Fruit fly (Drosophila melanogaster) whole organism, adult: Measurements from ENCODE around the gene 14-3-3epsilon.
A peak's percentile ranks its signal among the peaks of the same experiment; 100 is the strongest.

Experiments used
- CG11617 ChIP-seq: fragments of 200-800 bp; sonication (Bioruptor generic); optimal IDR thresholded peaks from 2 replicates; lab custom pipeline; 2017; ENCODE audit warnings: mild to moderate bottlenecking, missing biosample characterization, missing genetic modification reagents, missing genetic modification characterization
- CG12768 ChIP-seq: fragments of 200-800 bp; sonication (Bioruptor generic); optimal IDR thresholded peaks from 2 replicates; lab custom pipeline; 2017; ENCODE audit warnings: missing biosample characterization, missing genetic modification characterization, mild to moderate bottlenecking, moderate library complexity, missing genetic modification reagents
- CG14711 ChIP-seq: fragments of 200-800 bp; sonication (Bioruptor generic); optimal IDR thresholded peaks from 2 replicates; lab custom pipeline; 2018; ENCODE audit warnings: missing biosample characterization, mild to moderate bottlenecking, missing genetic modification characterization, moderate library complexity
- CG1620 ChIP-seq: fragments of 200-800 bp; sonication (Bioruptor generic); optimal IDR thresholded peaks from 2 replicates; lab custom pipeline; 2016; ENCODE audit warnings: missing biosample characterization, missing genetic modification characterization
- CG33017 ChIP-seq: fragments of 200-800 bp; sonication (Bioruptor generic); optimal IDR thresholded peaks from 2 replicates; lab custom pipeline; 2018; ENCODE audit warnings: missing biosample characterization, mild to moderate bottlenecking, missing genetic modification characterization, moderate library complexity
- CG5204 ChIP-seq: fragments of 200-800 bp; sonication (Bioruptor generic); optimal IDR thresholded peaks from 2 replicates; lab custom pipeline; 2016; ENCODE audit warnings: missing biosample characterization, missing genetic modification characterization
- CG7045 ChIP-seq: fragments of 200-800 bp; sonication (Bioruptor generic); optimal IDR thresholded peaks from 2 replicates; lab custom pipeline; 2017; ENCODE audit warnings: missing biosample characterization, mild to moderate bottlenecking, missing genetic modification characterization
- CG7101 ChIP-seq: fragments of 200-800 bp; sonication (Bioruptor generic); optimal IDR thresholded peaks from 2 replicates; lab custom pipeline; 2018; ENCODE audit warnings: missing biosample characterization, mild to moderate bottlenecking, missing genetic modification characterization, moderate library complexity
- Clk ChIP-seq: fragments of 200-800 bp; sonication (Bioruptor generic); optimal IDR thresholded peaks from 2 replicates; lab custom pipeline; 2017; ENCODE audit warnings: missing biosample characterization, missing genetic modification characterization
- Crg-1 ChIP-seq: fragments of 200-800 bp; sonication (Bioruptor generic); optimal IDR thresholded peaks from 2 replicates; lab custom pipeline; 2016; ENCODE audit warnings: missing biosample characterization, missing genetic modification characterization
- Hr96 ChIP-seq: fragments of 200-800 bp; sonication (Bioruptor generic); optimal IDR thresholded peaks from 2 replicates; lab custom pipeline; 2016; ENCODE audit warnings: missing biosample characterization, missing genetic modification characterization
- Mnt ChIP-seq: fragments of 200-800 bp; sonication (Bioruptor generic); optimal IDR thresholded peaks from 2 replicates; lab custom pipeline; 2016; ENCODE audit warnings: missing biosample characterization, mild to moderate bottlenecking, missing genetic modification characterization
- bab1 ChIP-seq: fragments of 200-800 bp; sonication (Bioruptor generic); optimal IDR thresholded peaks from 3 replicates; lab custom pipeline; 2019; ENCODE audit warnings: missing biosample characterization, mild to moderate bottlenecking, missing genetic modification characterization, moderate library complexity
- cic ChIP-seq: fragments of 200-800 bp; sonication (Bioruptor generic); optimal IDR thresholded peaks from 2 replicates; lab custom pipeline; 2017; ENCODE audit warnings: missing biosample characterization, mild to moderate bottlenecking, missing genetic modification characterization, moderate library complexity
- cnc ChIP-seq, 2 experiments: fragments of >200 bp; optimal IDR thresholded peaks; 2 replicates each; lab custom pipeline; 2017
- kay ChIP-seq: fragments of 200-800 bp; sonication (Bioruptor generic); peaks from one replicate; lab custom pipeline; 2016; ENCODE audit warnings: missing biosample characterization, missing genetic modification characterization, borderline replicate concordance
- ovo ChIP-seq: fragments of 200-800 bp; sonication (Bioruptor generic); optimal IDR thresholded peaks from 2 replicates; lab custom pipeline; 2016; ENCODE audit warnings: missing biosample characterization, missing genetic modification characterization
- pad ChIP-seq: fragments of 200-800 bp; sonication (Bioruptor generic); optimal IDR thresholded peaks from 3 replicates; lab custom pipeline; 2017; ENCODE audit warnings: missing biosample characterization, missing genetic modification characterization, mild to moderate bottlenecking, moderate library complexity, missing genetic modification reagents
- tj ChIP-seq: fragments of 200-800 bp; sonication (Bioruptor generic); optimal IDR thresholded peaks from 3 replicates; lab custom pipeline; 2017; ENCODE audit warnings: missing biosample characterization, mild to moderate bottlenecking, missing genetic modification characterization, moderate library complexity
- toe ChIP-seq: fragments of 200-800 bp; sonication (Bioruptor generic); optimal IDR thresholded peaks from 2 replicates; lab custom pipeline; 2016; ENCODE audit warnings: missing biosample characterization, missing genetic modification characterization

14-3-3epsilon gene

dm6 chr3R:18294488-18294887 lies 52.2 kb downstream of the 14-3-3epsilon start:
- no peak for TF ChIP-seq Clk (GFP tag; lab: Kevin White, UChicago)
- TF ChIP-seq CG7101, result no peak
- TF ChIP-seq Crg-1 (GFP tag; lab: Kevin White, UChicago), result no peak
- TF ChIP-seq CG12768 (GFP tag; lab: Kevin White, UChicago), result no peak
- TF ChIP-seq CG14711 (tag; lab: Kevin White, UChicago), result no peak
- TF ChIP-seq tj (GFP tag; lab: Kevin White, UChicago), result no peak
- no peak for TF ChIP-seq CG1620 (GFP tag; lab: Kevin White, UChicago)
- TF ChIP-seq toe (GFP tag; lab: Kevin White, UChicago), result no peak
- TF ChIP-seq cnc (optimal IDR thresholded peaks at IDR 0.05; lab: Kevin White, UChicago), result no peak
- TF ChIP-seq CG7045 (GFP tag; lab: Kevin White, UChicago), result no peak

DNA sequence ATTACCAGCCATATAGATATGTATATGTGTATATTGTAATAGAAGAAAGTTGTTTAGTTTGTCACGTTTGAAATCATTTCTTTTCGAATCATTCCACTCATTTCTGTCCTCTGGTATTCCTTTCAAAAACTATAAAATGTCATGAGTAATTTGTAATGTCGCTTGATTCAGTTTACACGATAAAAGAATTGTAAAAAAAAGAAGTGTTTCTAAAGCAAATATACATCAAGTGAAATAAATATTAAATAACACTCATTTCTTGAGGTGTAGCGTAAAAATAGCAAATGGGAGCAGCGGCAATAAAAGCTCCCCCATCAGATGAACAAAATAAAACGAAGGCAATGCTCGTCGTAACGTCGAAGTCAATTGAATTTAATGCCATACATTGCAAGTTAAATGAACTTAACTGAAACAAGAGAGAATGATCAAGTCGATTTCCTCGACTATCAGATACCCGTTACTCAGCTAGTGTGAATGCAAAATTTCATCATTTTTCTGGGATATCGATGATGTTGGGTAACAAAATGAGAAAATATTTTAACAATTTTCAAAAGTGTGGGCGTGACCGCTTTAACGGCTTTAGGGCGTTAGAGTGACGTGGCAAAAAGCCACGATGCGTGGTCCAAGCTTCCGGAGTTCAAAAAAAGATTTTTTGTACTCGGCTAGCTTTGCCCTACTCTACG lies 53.1 kb downstream of the 14-3-3epsilon start:
- TF ChIP-seq Mnt (GFP tag; lab: Kevin White, UChicago) (no peak), CG11617 (no peak), kay (GFP tag; lab: Kevin White, UChicago) (peak; percentile 77), CG5204 (GFP tag; lab: Kevin White, UChicago) (no peak), Crg-1 (GFP tag; lab: Kevin White, UChicago) (no peak), Hr96 (GFP tag; lab: Kevin White, UChicago) (no peak)

- TF ChIP-seq CG1620 (GFP tag; lab: Kevin White, UChicago) (no peak), CG11617 (no peak), cic (GFP tag; lab: Kevin White, UChicago) (no peak), CG7045 (GFP tag; lab: Kevin White, UChicago) (no peak), cnc (optimal IDR thresholded peaks at IDR 0.05; lab: Kevin White, UChicago) (no peak), pad (GFP tag; lab: Kevin White, UChicago) (no peak), CG7101 (no peak), CG5204 (GFP tag; lab: Kevin White, UChicago) (no peak), Clk (GFP tag; lab: Kevin White, UChicago) (no peak), bab1 (GFP tag; lab: Kevin White, UChicago) (no peak), CG12768 (GFP tag; lab: Kevin White, UChicago) (no peak)
Observed at dm6 chr3R:18296084-18296483, 53.8 kb downstream of the 14-3-3epsilon start.

- peak; percentile 19 for TF ChIP-seq CG12768 (GFP tag; lab: Kevin White, UChicago)
- peak; percentile 62 for TF ChIP-seq tj (GFP tag; lab: Kevin White, UChicago)
- no peak for TF ChIP-seq CG7045 (GFP tag; lab: Kevin White, UChicago)
- TF ChIP-seq cnc (optimal IDR thresholded peaks at IDR 0.05; lab: Kevin White, UChicago), result no peak
Observed at dm6 chr3R:18296737-18297136, 54.4 kb downstream of the 14-3-3epsilon start.

- no peak for TF ChIP-seq CG7101
- TF ChIP-seq kay (GFP tag; lab: Kevin White, UChicago), result peak; percentile 96
Observed at dm6 chr3R:18297444-18298297, 55.3 kb downstream of the 14-3-3epsilon start.

DNA sequence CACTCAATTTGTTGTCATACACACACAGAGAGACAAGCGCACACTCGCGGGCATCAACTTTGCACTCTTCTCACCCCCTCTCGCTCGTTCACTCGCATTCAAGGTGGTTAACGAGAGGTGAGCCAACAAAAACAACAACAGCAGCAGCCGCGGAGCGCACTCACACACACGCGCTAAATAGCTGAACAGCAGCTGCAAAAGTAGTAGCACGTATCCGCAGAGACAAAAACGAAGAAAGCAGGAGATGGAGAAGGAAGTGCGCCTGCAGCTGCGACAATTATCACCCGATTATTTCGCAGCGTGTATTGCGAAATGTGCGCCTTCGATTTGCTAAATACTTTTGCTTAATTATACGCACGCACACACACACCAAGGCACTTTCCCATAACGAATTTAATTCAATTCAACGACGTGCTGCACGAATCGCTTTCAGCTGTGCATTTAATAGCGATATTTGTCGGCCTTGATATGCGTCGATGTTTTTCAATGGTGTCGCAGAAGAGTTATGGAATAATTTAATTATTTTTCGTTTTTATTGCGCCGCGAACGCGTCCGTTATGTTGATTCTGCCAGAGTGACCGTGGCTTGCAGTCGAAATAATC lies 56.1 kb downstream of the 14-3-3epsilon start:
- TF ChIP-seq bab1 (GFP tag; lab: Kevin White, UChicago) (no peak), toe (GFP tag; lab: Kevin White, UChicago) (peak; percentile 56), CG5204 (GFP tag; lab: Kevin White, UChicago) (no peak), CG33017 (tag; lab: Kevin White, UChicago) (peak; percentile 11), cnc (optimal IDR thresholded peaks at IDR 0.05; lab: Kevin White, UChicago) (no peak), ovo (peak; percentile 41), CG7101 (peak; percentile 54), CG11617 (no peak), tj (GFP tag; lab: Kevin White, UChicago) (peak; percentile 6), CG7045 (GFP tag; lab: Kevin White, UChicago) (peak; percentile 61), CG12768 (GFP tag; lab: Kevin White, UChicago) (peak; percentile 18), CG14711 (tag; lab: Kevin White, UChicago) (peak; percentile 26), Mnt (GFP tag; lab: Kevin White, UChicago) (peak; percentile 78), kay (GFP tag; lab: Kevin White, UChicago) (no peak), cic (GFP tag; lab: Kevin White, UChicago) (peak; percentile 55), Crg-1 (GFP tag; lab: Kevin White, UChicago) (no peak), CG1620 (GFP tag; lab: Kevin White, UChicago) (peak; percentile 28), Hr96 (GFP tag; lab: Kevin White, UChicago) (peak; percentile 29), pad (GFP tag; lab: Kevin White, UChicago) (peak; percentile 40)
